Worm (Caenorhabditis elegans): ENCODE measurements around the gene C27D8.2.
"Not testable (repeated sequence)": the region's sequence is repeated elsewhere in the genome, so short reads cannot be mapped to it uniquely, and the experiment has no call there.

C27D8.2 gene

ce11 chrIV:12710996-12711395 is at the start of gene C27D8.2:
Gene C27D8.2, plus strand, starts transcription at chrIV:12711217.
- TF ChIP-seq ref-1 (GFP tag; conservative IDR thresholded peaks at IDR 0.05) (no peak), tab-1 (GFP tag; IDR thresholded peaks at IDR 0.05) (no peak), flt-1 (GFP tag; IDR thresholded peaks at IDR 0.05) (no peak), T22C8.4 (GFP tag; IDR thresholded peaks at IDR 0.05) (no peak), med-1 (GFP tag; optimal IDR thresholded peaks at IDR 0.05; ENCODE audit: insufficient read depth) (no peak), ztf-29 (GFP tag; IDR thresholded peaks at IDR 0.05) (no peak), cog-1 (tag; optimal IDR thresholded peaks at IDR 0.05) (no peak), klf-2 (GFP tag; conservative IDR thresholded peaks at IDR 0.05) (no peak), ztf-23 (GFP tag; IDR thresholded peaks at IDR 0.05) (no peak)

DNA sequence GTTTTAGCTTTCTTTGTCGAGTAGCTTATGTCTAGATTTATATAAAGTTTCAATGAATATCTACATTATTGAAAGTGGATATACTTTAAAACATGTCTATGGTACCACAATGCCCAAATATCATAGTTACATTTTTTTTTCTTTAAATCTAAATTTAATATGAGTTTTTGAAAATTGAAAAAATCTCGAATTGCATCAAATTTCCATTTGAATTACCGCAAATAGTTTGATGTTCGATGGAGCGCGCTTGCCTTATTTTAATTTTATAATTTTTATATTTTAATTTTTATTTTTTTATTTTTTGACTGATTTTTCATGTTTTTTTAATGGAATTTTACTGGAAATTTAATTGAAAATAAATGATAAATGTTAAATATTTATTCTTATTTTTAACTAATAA is 36.3 kb upstream of the C27D8.2 start, which contains the start of gene T23B5.4:
T23B5.4 (plus strand) TSS at position 301 of the 400 bp plus-strand sequence.
- no peak for TF ChIP-seq ztf-23 (GFP tag; IDR thresholded peaks at IDR 0.05)

DNA sequence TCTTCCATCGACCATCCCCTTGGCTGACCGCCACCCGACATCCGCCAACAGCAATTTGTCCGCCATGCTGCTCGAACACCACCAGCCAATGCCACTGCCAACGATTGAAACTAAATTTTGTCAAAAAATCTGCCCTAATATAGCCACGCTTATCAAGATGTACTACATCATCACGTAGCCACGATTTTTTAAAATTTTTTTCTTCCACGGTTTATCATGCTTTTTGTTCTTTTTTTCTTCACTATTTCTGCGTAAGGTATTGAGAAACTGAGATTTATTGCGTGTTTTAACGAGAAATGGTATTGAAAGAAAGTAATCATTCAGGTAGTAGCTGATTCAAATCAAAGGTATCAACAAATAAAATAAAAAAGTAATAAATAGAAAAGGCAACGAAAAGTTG is 33.9 kb upstream of the C27D8.2 start, which contains the start of gene T23B5.6:
T23B5.6 (minus strand) TSS at position 101 of the 400 bp plus-strand sequence.
- TF ChIP-seq ref-1 (GFP tag; conservative IDR thresholded peaks at IDR 0.05); med-1 (GFP tag; optimal IDR thresholded peaks at IDR 0.05; ENCODE audit: insufficient read depth); cog-1 (tag; optimal IDR thresholded peaks at IDR 0.05): not testable (repeated sequence)

ce11 chrIV:12684341-12684740 is 26.7 kb upstream of the C27D8.2 start, which contains the start of gene prmt-9:
Gene prmt-9, minus strand, starts transcription at chrIV:12684378.
- TF ChIP-seq T22C8.4 (GFP tag; IDR thresholded peaks at IDR 0.05) (no peak), flt-1 (GFP tag; IDR thresholded peaks at IDR 0.05) (no peak), tab-1 (GFP tag; IDR thresholded peaks at IDR 0.05) (no peak)

- TF ChIP-seq med-1 (GFP tag; optimal IDR thresholded peaks at IDR 0.05; ENCODE audit: insufficient read depth), result no peak
- no peak for TF ChIP-seq klf-2 (GFP tag; conservative IDR thresholded peaks at IDR 0.05)
- TF ChIP-seq ztf-23 (GFP tag; IDR thresholded peaks at IDR 0.05), result no peak
- TF ChIP-seq cog-1 (tag; optimal IDR thresholded peaks at IDR 0.05), result no peak
- TF ChIP-seq flt-1 (GFP tag; IDR thresholded peaks at IDR 0.05), result no peak
- no peak for TF ChIP-seq ref-1 (GFP tag; conservative IDR thresholded peaks at IDR 0.05)
- TF ChIP-seq ztf-29 (GFP tag; IDR thresholded peaks at IDR 0.05), result no peak
- no peak for TF ChIP-seq T22C8.4 (GFP tag; IDR thresholded peaks at IDR 0.05)
- TF ChIP-seq tab-1 (GFP tag; IDR thresholded peaks at IDR 0.05), result no peak
These were observed 26.0 kb upstream of the C27D8.2 start for ce11 chrIV:12684826-12685594.

ce11 chrIV:12685827-12686226 is 25.2 kb upstream of the C27D8.2 start:
- TF ChIP-seq tab-1 (GFP tag; IDR thresholded peaks at IDR 0.05), result no peak
- no peak for TF ChIP-seq ref-1 (GFP tag; conservative IDR thresholded peaks at IDR 0.05)
- TF ChIP-seq ztf-29 (GFP tag; IDR thresholded peaks at IDR 0.05), result no peak
- TF ChIP-seq klf-2 (GFP tag; conservative IDR thresholded peaks at IDR 0.05), result no peak
- peak; percentile 40 for TF ChIP-seq cog-1 (tag; optimal IDR thresholded peaks at IDR 0.05)

DNA sequence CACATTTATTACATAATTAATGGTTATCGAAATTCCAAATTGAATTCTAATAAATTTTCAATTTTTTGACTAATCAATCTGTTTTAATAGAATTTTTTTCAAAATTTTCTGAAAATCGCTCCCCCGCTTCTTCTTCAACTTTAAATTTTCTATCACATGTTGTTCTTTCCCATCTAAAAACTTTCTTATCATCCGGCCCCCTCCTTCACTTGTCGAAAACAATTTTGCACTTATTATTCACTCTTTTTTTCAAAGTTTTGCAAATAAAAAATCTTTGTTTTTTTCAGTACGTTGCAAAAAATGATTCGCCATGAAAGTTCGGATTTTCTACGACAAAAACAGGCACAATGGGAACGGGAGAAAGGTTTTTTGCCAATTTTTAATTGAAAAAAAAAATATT is 22.6 kb upstream of the C27D8.2 start, which contains the start of gene T23B5.3:
T23B5.3 (plus strand) TSS at position 301 of the 400 bp plus-strand sequence.
- TF ChIP-seq flt-1 (GFP tag; IDR thresholded peaks at IDR 0.05) (no peak), ref-1 (GFP tag; conservative IDR thresholded peaks at IDR 0.05) (no peak), cog-1 (tag; optimal IDR thresholded peaks at IDR 0.05) (no peak), ztf-23 (GFP tag; IDR thresholded peaks at IDR 0.05) (no peak), ztf-29 (GFP tag; IDR thresholded peaks at IDR 0.05) (no peak), med-1 (GFP tag; optimal IDR thresholded peaks at IDR 0.05; ENCODE audit: insufficient read depth) (no peak), tab-1 (GFP tag; IDR thresholded peaks at IDR 0.05) (no peak), klf-2 (GFP tag; conservative IDR thresholded peaks at IDR 0.05) (no peak), T22C8.4 (GFP tag; IDR thresholded peaks at IDR 0.05) (no peak)

DNA sequence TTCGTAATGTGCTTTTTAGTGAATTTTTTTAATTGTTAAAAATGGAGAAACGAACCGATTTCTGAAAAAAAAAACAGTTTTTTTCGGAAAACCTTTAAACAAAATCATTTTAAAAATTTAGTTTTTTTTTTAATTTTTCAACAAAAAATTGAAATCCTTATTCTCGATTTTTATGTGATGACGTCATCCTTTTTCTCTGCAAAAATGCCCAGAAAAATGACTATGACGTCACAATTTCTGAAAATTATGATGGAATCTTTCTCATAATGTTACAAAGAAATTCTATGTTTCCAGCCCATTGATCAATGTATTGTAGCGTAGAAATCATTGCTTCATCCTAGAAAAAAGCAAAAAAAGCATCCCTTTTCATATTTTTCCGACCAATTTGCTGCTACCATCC is 21.7 kb upstream of the C27D8.2 start:
- TF ChIP-seq cog-1 (tag; optimal IDR thresholded peaks at IDR 0.05), result no peak
- no peak for TF ChIP-seq T22C8.4 (GFP tag; IDR thresholded peaks at IDR 0.05)
- no peak for TF ChIP-seq ztf-29 (GFP tag; IDR thresholded peaks at IDR 0.05)

DNA sequence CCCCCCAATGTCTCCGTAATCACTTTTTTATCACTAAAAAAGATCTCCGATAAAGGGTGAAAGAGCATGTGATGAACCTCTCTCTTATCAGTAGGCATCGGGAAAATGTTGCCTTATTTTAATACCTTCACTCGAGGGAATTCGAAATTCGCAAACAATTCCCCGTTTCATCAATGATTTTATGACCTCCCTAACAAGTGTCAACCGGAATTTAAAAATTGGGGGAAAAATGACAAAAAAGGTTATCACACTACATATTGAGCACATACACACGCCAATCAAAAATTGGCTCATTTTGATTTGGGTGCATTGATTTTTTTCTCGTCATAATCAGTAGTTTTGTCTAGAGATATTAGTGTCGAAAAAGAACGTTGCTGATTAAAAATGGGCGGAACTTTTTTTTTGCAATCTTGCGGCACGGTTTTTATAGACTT is 21.3 kb upstream of the C27D8.2 start:
- TF ChIP-seq T22C8.4 (GFP tag; IDR thresholded peaks at IDR 0.05) (no peak), ztf-23 (GFP tag; IDR thresholded peaks at IDR 0.05) (no peak), cog-1 (tag; optimal IDR thresholded peaks at IDR 0.05) (no peak), ztf-29 (GFP tag; IDR thresholded peaks at IDR 0.05) (no peak), flt-1 (GFP tag; IDR thresholded peaks at IDR 0.05) (no peak), ref-1 (GFP tag; conservative IDR thresholded peaks at IDR 0.05) (no peak), med-1 (GFP tag; optimal IDR thresholded peaks at IDR 0.05; ENCODE audit: insufficient read depth) (no peak), tab-1 (GFP tag; IDR thresholded peaks at IDR 0.05) (no peak), klf-2 (GFP tag; conservative IDR thresholded peaks at IDR 0.05) (no peak)

DNA sequence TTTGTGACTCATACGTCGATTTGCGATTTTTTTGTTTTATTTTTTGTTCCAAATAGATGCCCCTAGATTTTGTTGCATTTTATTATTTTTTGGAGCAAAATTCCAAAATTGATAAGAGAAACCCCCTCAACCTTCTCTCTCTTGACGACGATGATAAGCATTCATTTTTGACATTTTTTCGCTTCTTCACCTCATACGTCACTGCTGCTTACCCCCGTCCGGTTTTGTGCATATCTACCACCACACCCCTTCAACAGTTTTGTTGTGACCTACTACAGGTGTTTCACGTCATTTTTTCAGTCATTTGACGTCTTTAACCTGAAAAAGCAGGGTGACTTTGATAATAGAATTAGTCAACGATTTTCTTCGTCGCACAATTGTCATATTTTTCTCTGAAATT is 12.1 kb upstream of the C27D8.2 start:
- TF ChIP-seq klf-2 (GFP tag; conservative IDR thresholded peaks at IDR 0.05) (no peak), tab-1 (GFP tag; IDR thresholded peaks at IDR 0.05) (no peak), cog-1 (tag; optimal IDR thresholded peaks at IDR 0.05) (no peak), T22C8.4 (GFP tag; IDR thresholded peaks at IDR 0.05) (no peak), ztf-23 (GFP tag; IDR thresholded peaks at IDR 0.05) (no peak), ztf-29 (GFP tag; IDR thresholded peaks at IDR 0.05) (no peak), ref-1 (GFP tag; conservative IDR thresholded peaks at IDR 0.05) (no peak), flt-1 (GFP tag; IDR thresholded peaks at IDR 0.05) (no peak), med-1 (GFP tag; optimal IDR thresholded peaks at IDR 0.05; ENCODE audit: insufficient read depth) (no peak)

Measured in whole organism, midembryonic.